Worm (Caenorhabditis elegans): ENCODE measurements around the gene F38A1.15.

DNA sequence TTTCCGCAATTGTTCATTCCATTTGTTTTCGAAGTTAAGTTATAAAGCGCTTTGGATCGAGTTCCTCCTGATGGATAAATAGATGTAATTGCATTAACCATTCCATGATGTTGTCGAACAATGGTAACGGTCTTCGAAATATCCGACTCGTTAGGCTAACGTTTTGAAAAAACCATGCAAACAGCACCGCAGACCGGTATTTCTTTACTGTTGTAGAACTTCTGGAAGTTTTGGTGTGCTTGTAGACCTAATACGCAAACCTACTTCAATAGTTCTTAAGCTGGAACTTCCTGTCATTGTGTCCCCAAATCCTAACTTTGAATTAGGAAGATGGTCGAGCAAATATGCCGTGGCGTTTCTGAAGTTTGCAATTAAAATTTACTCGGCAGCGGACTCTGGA lies 2.0 kb upstream of the F38A1.15 start, which contains the start of gene F38A1.9:
- no peak for TF ChIP-seq ets-7 (tag; optimal IDR thresholded peaks at IDR 0.05)
- no peak for TF ChIP-seq ama-1 (optimal IDR thresholded peaks at IDR 0.05)
- no peak for TF ChIP-seq pes-1 (GFP tag; IDR thresholded peaks at IDR 0.05)
- no peak for TF ChIP-seq aly-1 (tag; optimal IDR thresholded peaks at IDR 0.05)
- no peak for TF ChIP-seq ceh-13 (GFP tag; optimal IDR thresholded peaks at IDR 0.05)
- no peak for TF ChIP-seq hmbx-1 (tag; optimal IDR thresholded peaks at IDR 0.05)
